Worm (Caenorhabditis elegans) whole organism, L1 larva: ENCODE data around the gene M03C11.3.

Experiments used
- ama-1 ChIP-seq: fragments of 150-350 bp; optimal IDR thresholded peaks from 2 replicates; lab custom pipeline; 2014
- tbx-2 ChIP-seq: sonication (generic microtip); optimal IDR thresholded peaks from 2 replicates; lab custom pipeline; 2016; ENCODE audit warnings: missing genetic modification characterization, missing compliant biosample characterization

DNA sequence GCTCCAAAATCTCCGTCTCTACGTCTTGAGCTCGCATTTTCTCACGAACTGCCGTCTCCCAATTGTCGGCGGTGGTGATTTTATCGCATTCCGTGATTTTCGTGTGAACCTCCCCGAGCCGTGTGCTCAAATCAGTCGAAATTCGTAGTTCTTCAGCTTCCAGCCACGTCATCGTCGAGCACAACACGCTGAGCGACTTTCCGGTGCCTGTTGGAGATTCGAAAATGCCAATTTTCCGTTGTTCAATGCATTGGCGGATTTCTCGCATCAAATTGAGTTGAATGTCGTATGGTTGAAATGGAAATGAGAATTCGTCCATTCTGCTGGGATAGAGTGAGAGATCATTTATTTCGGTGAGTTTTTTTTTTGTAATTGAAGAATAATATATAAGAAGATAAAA lies at the start of gene M03C11.3, which contains the start of gene chl-1:
- TF ChIP-seq tbx-2 (no peak), ama-1 (lab: Kevin White, UChicago) (no peak)
